Fruit fly (Drosophila melanogaster) whole organism, adult: Measurements from ENCODE around the gene alt.

Experiments
- CG11617 ChIP-seq: fragments of 200-800 bp; sonication (Bioruptor generic); optimal IDR thresholded peaks from 2 replicates; lab custom pipeline; 2017; ENCODE audit warnings: mild to moderate bottlenecking, missing biosample characterization, missing genetic modification reagents, missing genetic modification characterization
- CG12768 ChIP-seq: fragments of 200-800 bp; sonication (Bioruptor generic); optimal IDR thresholded peaks from 2 replicates; lab custom pipeline; 2017; ENCODE audit warnings: missing biosample characterization, missing genetic modification characterization, mild to moderate bottlenecking, moderate library complexity, missing genetic modification reagents
- CG14711 ChIP-seq: fragments of 200-800 bp; sonication (Bioruptor generic); optimal IDR thresholded peaks from 2 replicates; lab custom pipeline; 2018; ENCODE audit warnings: missing biosample characterization, mild to moderate bottlenecking, missing genetic modification characterization, moderate library complexity
- CG1620 ChIP-seq: fragments of 200-800 bp; sonication (Bioruptor generic); optimal IDR thresholded peaks from 2 replicates; lab custom pipeline; 2016; ENCODE audit warnings: missing biosample characterization, missing genetic modification characterization
- CG33017 ChIP-seq: fragments of 200-800 bp; sonication (Bioruptor generic); optimal IDR thresholded peaks from 2 replicates; lab custom pipeline; 2018; ENCODE audit warnings: missing biosample characterization, mild to moderate bottlenecking, missing genetic modification characterization, moderate library complexity
- CG5204 ChIP-seq: fragments of 200-800 bp; sonication (Bioruptor generic); optimal IDR thresholded peaks from 2 replicates; lab custom pipeline; 2016; ENCODE audit warnings: missing biosample characterization, missing genetic modification characterization
- CG7045 ChIP-seq: fragments of 200-800 bp; sonication (Bioruptor generic); optimal IDR thresholded peaks from 2 replicates; lab custom pipeline; 2017; ENCODE audit warnings: missing biosample characterization, mild to moderate bottlenecking, missing genetic modification characterization
- CG7101 ChIP-seq: fragments of 200-800 bp; sonication (Bioruptor generic); optimal IDR thresholded peaks from 2 replicates; lab custom pipeline; 2018; ENCODE audit warnings: missing biosample characterization, mild to moderate bottlenecking, missing genetic modification characterization, moderate library complexity
- Clk ChIP-seq: fragments of 200-800 bp; sonication (Bioruptor generic); optimal IDR thresholded peaks from 2 replicates; lab custom pipeline; 2017; ENCODE audit warnings: missing biosample characterization, missing genetic modification characterization
- Crg-1 ChIP-seq: fragments of 200-800 bp; sonication (Bioruptor generic); optimal IDR thresholded peaks from 2 replicates; lab custom pipeline; 2016; ENCODE audit warnings: missing biosample characterization, missing genetic modification characterization
- Hr96 ChIP-seq: fragments of 200-800 bp; sonication (Bioruptor generic); optimal IDR thresholded peaks from 2 replicates; lab custom pipeline; 2016; ENCODE audit warnings: missing biosample characterization, missing genetic modification characterization
- Mnt ChIP-seq: fragments of 200-800 bp; sonication (Bioruptor generic); optimal IDR thresholded peaks from 2 replicates; lab custom pipeline; 2016; ENCODE audit warnings: missing biosample characterization, mild to moderate bottlenecking, missing genetic modification characterization
- bab1 ChIP-seq: fragments of 200-800 bp; sonication (Bioruptor generic); optimal IDR thresholded peaks from 3 replicates; lab custom pipeline; 2019; ENCODE audit warnings: missing biosample characterization, mild to moderate bottlenecking, missing genetic modification characterization, moderate library complexity
- cic ChIP-seq: fragments of 200-800 bp; sonication (Bioruptor generic); optimal IDR thresholded peaks from 2 replicates; lab custom pipeline; 2017; ENCODE audit warnings: missing biosample characterization, mild to moderate bottlenecking, missing genetic modification characterization, moderate library complexity
- cnc ChIP-seq, 2 experiments: fragments of >200 bp; optimal IDR thresholded peaks; 2 replicates each; lab custom pipeline; 2017
- kay ChIP-seq: fragments of 200-800 bp; sonication (Bioruptor generic); peaks from one replicate; lab custom pipeline; 2016; ENCODE audit warnings: missing biosample characterization, missing genetic modification characterization, borderline replicate concordance
- ovo ChIP-seq: fragments of 200-800 bp; sonication (Bioruptor generic); optimal IDR thresholded peaks from 2 replicates; lab custom pipeline; 2016; ENCODE audit warnings: missing biosample characterization, missing genetic modification characterization
- pad ChIP-seq: fragments of 200-800 bp; sonication (Bioruptor generic); optimal IDR thresholded peaks from 3 replicates; lab custom pipeline; 2017; ENCODE audit warnings: missing biosample characterization, missing genetic modification characterization, mild to moderate bottlenecking, moderate library complexity, missing genetic modification reagents
- tj ChIP-seq: fragments of 200-800 bp; sonication (Bioruptor generic); optimal IDR thresholded peaks from 3 replicates; lab custom pipeline; 2017; ENCODE audit warnings: missing biosample characterization, mild to moderate bottlenecking, missing genetic modification characterization, moderate library complexity
- toe ChIP-seq: fragments of 200-800 bp; sonication (Bioruptor generic); optimal IDR thresholded peaks from 2 replicates; lab custom pipeline; 2016; ENCODE audit warnings: missing biosample characterization, missing genetic modification characterization

alt gene

dm6 chr3R:17684854-17685253 lies 2.5 kb upstream of the alt start, which contains the start of the genes CG31251 and CG31360:
CG31251 (minus strand) TSS chr3R:17684915.
CG31360 (plus strand) TSS chr3R:17685097.
- TF ChIP-seq Clk (GFP tag; lab: Kevin White, UChicago) (no peak), CG11617 (GFP tag; lab: Kevin White, UChicago) (no peak), cic (GFP tag; lab: Kevin White, UChicago) (no peak), CG33017 (tag; lab: Kevin White, UChicago) (no peak), CG7045 (GFP tag; lab: Kevin White, UChicago) (no peak), CG7101 (peak; percentile 13), cnc (optimal IDR thresholded peaks at IDR 0.05; lab: Kevin White, UChicago) (no peak), Crg-1 (GFP tag; lab: Kevin White, UChicago) (no peak), kay (GFP tag; lab: Kevin White, UChicago) (no peak), Mnt (GFP tag; lab: Kevin White, UChicago) (no peak), ovo (no peak), pad (no peak), CG12768 (GFP tag; lab: Kevin White, UChicago) (no peak), CG1620 (GFP tag; lab: Kevin White, UChicago) (no peak), bab1 (GFP tag; lab: Kevin White, UChicago) (peak; percentile 4), Hr96 (no peak), toe (GFP tag; lab: Kevin White, UChicago) (no peak), CG5204 (no peak), CG14711 (tag; lab: Kevin White, UChicago) (peak; percentile 39), tj (GFP tag; lab: Kevin White, UChicago) (no peak)

dm6 chr3R:17681611-17682243 lies 588 bp downstream of the alt start:
- TF ChIP-seq CG12768 (GFP tag; lab: Kevin White, UChicago) = no peak
- TF ChIP-seq CG11617 (GFP tag; lab: Kevin White, UChicago) = no peak
- TF ChIP-seq tj (GFP tag; lab: Kevin White, UChicago) = no peak
- TF ChIP-seq CG14711 (tag; lab: Kevin White, UChicago) = no peak
- no peak for TF ChIP-seq Crg-1 (GFP tag; lab: Kevin White, UChicago)
- no peak for TF ChIP-seq kay (GFP tag; lab: Kevin White, UChicago)
- no peak for TF ChIP-seq CG1620 (GFP tag; lab: Kevin White, UChicago)
- no peak for TF ChIP-seq Hr96
- no peak for TF ChIP-seq CG5204
- no peak for TF ChIP-seq Clk (GFP tag; lab: Kevin White, UChicago)
- TF ChIP-seq CG7045 (GFP tag; lab: Kevin White, UChicago) = no peak
- TF ChIP-seq CG7101 = no peak
- no peak for TF ChIP-seq Mnt (GFP tag; lab: Kevin White, UChicago)
- no peak for TF ChIP-seq pad
- no peak for TF ChIP-seq ovo
- TF ChIP-seq CG33017 (tag; lab: Kevin White, UChicago) = no peak

- TF ChIP-seq bab1 (GFP tag; lab: Kevin White, UChicago) (peak; percentile 25), CG7045 (GFP tag; lab: Kevin White, UChicago) (peak; percentile 28), cic (GFP tag; lab: Kevin White, UChicago) (no peak), CG11617 (GFP tag; lab: Kevin White, UChicago) (peak; percentile 72), CG5204 (no peak), CG12768 (GFP tag; lab: Kevin White, UChicago) (peak; percentile 18), Hr96 (no peak), CG14711 (tag; lab: Kevin White, UChicago) (peak; percentile 11), CG33017 (tag; lab: Kevin White, UChicago) (peak; percentile 43), Clk (GFP tag; lab: Kevin White, UChicago) (peak; percentile 35), ovo (peak; percentile 18), cnc (optimal IDR thresholded peaks at IDR 0.05; lab: Kevin White, UChicago) (no peak), CG1620 (GFP tag; lab: Kevin White, UChicago) (peak; percentile 3), Crg-1 (GFP tag; lab: Kevin White, UChicago) (peak; percentile 6), kay (GFP tag; lab: Kevin White, UChicago) (peak; percentile 30), toe (GFP tag; lab: Kevin White, UChicago) (no peak), tj (GFP tag; lab: Kevin White, UChicago) (peak; percentile 75), CG7101 (peak; percentile 24), pad (peak; percentile 52), Mnt (GFP tag; lab: Kevin White, UChicago) (peak; percentile 74)
Measured at dm6 chr3R:17680639-17681302, 1.5 kb downstream of the alt start.

dm6 chr3R:17680268-17680638 lies 2.1 kb downstream of the alt start:
- no peak for TF ChIP-seq CG1620 (GFP tag; lab: Kevin White, UChicago)
- no peak for TF ChIP-seq kay (GFP tag; lab: Kevin White, UChicago)

dm6 chr3R:17679368-17679997 lies 2.8 kb downstream of the alt start:
- no peak for TF ChIP-seq Crg-1 (GFP tag; lab: Kevin White, UChicago)
- TF ChIP-seq ovo = peak; percentile 8
- peak; percentile 68 for TF ChIP-seq CG7101
- TF ChIP-seq bab1 (GFP tag; lab: Kevin White, UChicago) = peak; percentile 83
- TF ChIP-seq Hr96 = no peak
- TF ChIP-seq toe (GFP tag; lab: Kevin White, UChicago) = no peak
- TF ChIP-seq tj (GFP tag; lab: Kevin White, UChicago) = peak; percentile 99
- peak; percentile 73 for TF ChIP-seq CG11617 (GFP tag; lab: Kevin White, UChicago)
- peak; percentile 46 for TF ChIP-seq CG7045 (GFP tag; lab: Kevin White, UChicago)
- TF ChIP-seq Mnt (GFP tag; lab: Kevin White, UChicago) = no peak
- peak; percentile 69 for TF ChIP-seq kay (GFP tag; lab: Kevin White, UChicago)
- TF ChIP-seq CG33017 (tag; lab: Kevin White, UChicago) = peak; percentile 69
- peak; percentile 69 for TF ChIP-seq CG14711 (tag; lab: Kevin White, UChicago)
- TF ChIP-seq CG12768 (GFP tag; lab: Kevin White, UChicago) = peak; percentile 49
- TF ChIP-seq CG5204 = no peak
- TF ChIP-seq pad = peak; percentile 51
- TF ChIP-seq cnc (optimal IDR thresholded peaks at IDR 0.05; lab: Kevin White, UChicago) = no peak
- TF ChIP-seq Clk (GFP tag; lab: Kevin White, UChicago) = no peak
- peak; percentile 9 for TF ChIP-seq CG1620 (GFP tag; lab: Kevin White, UChicago)
- peak; percentile 17 for TF ChIP-seq cic (GFP tag; lab: Kevin White, UChicago)
